Worm (Caenorhabditis elegans): ENCODE measurements around the gene reps-1.

- TF ChIP-seq scrt-1 (GFP tag; IDR thresholded peaks at IDR 0.05) (no peak), ama-1 (optimal IDR thresholded peaks at IDR 0.05) (no peak), pes-1 (GFP tag; IDR thresholded peaks at IDR 0.05) (no peak), tra-4 (tag; optimal IDR thresholded peaks at IDR 0.05) (no peak), F13C5.2 (tag; optimal IDR thresholded peaks at IDR 0.05) (no peak)
These were observed 13.8 kb downstream of the reps-1 start for ce11 chrV:18976539-18976938.

Measured in whole organism, early embryonic.